Worm (Caenorhabditis elegans) whole organism, L1 larva: Measurements from ENCODE around the gene ZK84.1.
"Not testable (repeated sequence)": the region's sequence is repeated elsewhere in the genome, so short reads cannot be mapped to it uniquely, and the experiment has no call there.

ENCODE experiments used
- Y116A8C.19 ChIP-seq: sonication (generic microtip); optimal IDR thresholded peaks from 2 replicates; lab custom pipeline; 2016; ENCODE audit warnings: missing compliant biosample characterization, missing genetic modification characterization, borderline replicate concordance
- alr-1 ChIP-seq: fragments of 200-800 bp; sonication (Bioruptor generic); optimal IDR thresholded peaks from 2 replicates; lab custom pipeline; 2018; ENCODE audit warnings: borderline replicate concordance, mild to moderate bottlenecking, missing genetic modification characterization, missing compliant biosample characterization
- aly-2 ChIP-seq: fragments of 150-350 bp; optimal IDR thresholded peaks from 2 replicates; lab custom pipeline; 2014; ENCODE audit warnings: missing biosample characterization, missing genetic modification characterization
- blmp-1 ChIP-seq: fragments of 150-350 bp; optimal IDR thresholded peaks from 2 replicates; lab custom pipeline; 2014; ENCODE audit warnings: missing biosample characterization, missing genetic modification characterization
- ceh-8 ChIP-seq: fragments of 200-800 bp; sonication (Bioruptor generic); optimal IDR thresholded peaks from 2 replicates; lab custom pipeline; 2018; ENCODE audit warnings: mild to moderate bottlenecking, missing genetic modification characterization, moderate library complexity, missing compliant biosample characterization
- ceh-88 ChIP-seq: fragments of 200-800 bp; sonication (Bioruptor generic); IDR thresholded peaks from 2 replicates; pipeline ENCODE4 v1.3.6; 2022; ENCODE audit warnings: missing genetic modification characterization, missing compliant biosample characterization
- ces-1 ChIP-seq: fragments of 150-350 bp; optimal IDR thresholded peaks from 2 replicates; lab custom pipeline; 2014; ENCODE audit warnings: missing biosample characterization, missing genetic modification reagents, missing genetic modification characterization
- dsc-1 ChIP-seq: sonication (generic microtip); optimal IDR thresholded peaks from 2 replicates; lab custom pipeline; 2016; ENCODE audit warnings: mild to moderate bottlenecking, missing genetic modification characterization, missing compliant biosample characterization
- efl-1 ChIP-seq, 4 experiments: fragments of 150-350 bp; optimal IDR thresholded peaks in 3 of 4; peaks in 1 of 4; 1 replicate in 1 of 4; 2 replicates in 3 of 4; lab custom pipeline; 2014; ENCODE audit warnings: missing biosample characterization in 2 of 4, missing genetic modification characterization in 2 of 4, missing genetic modification reagents in 2 of 4
- efl-3 ChIP-seq: fragments of 200-800 bp; sonication (Bioruptor generic); optimal IDR thresholded peaks from 2 replicates; lab custom pipeline; 2018; ENCODE audit warnings: mild to moderate bottlenecking, missing genetic modification characterization, missing compliant biosample characterization
- elt-2 ChIP-seq: sonication (generic microtip); optimal IDR thresholded peaks from 2 replicates; lab custom pipeline; 2016; ENCODE audit warnings: missing genetic modification characterization, mild to moderate bottlenecking, inconsistent platforms, missing compliant biosample characterization, missing genetic modification reagents
- fkh-4 ChIP-seq: sonication (generic microtip); optimal IDR thresholded peaks from 2 replicates; lab custom pipeline; 2016; ENCODE audit warnings: missing compliant biosample characterization, missing genetic modification characterization, borderline replicate concordance
- fkh-8 ChIP-seq: sonication (generic microtip); optimal IDR thresholded peaks from 2 replicates; lab custom pipeline; 2016; ENCODE audit warnings: mild to moderate bottlenecking, missing genetic modification characterization, missing compliant biosample characterization
- grh-1 ChIP-seq: fragments of 200-800 bp; sonication (Bioruptor generic); IDR thresholded peaks from 2 replicates; pipeline ENCODE4 v1.3.6; 2022; ENCODE audit warnings: missing genetic modification reagents, missing genetic modification characterization, missing compliant biosample characterization
- hpl-2 ChIP-seq: fragments of 150-350 bp; optimal IDR thresholded peaks from 2 replicates; lab custom pipeline; 2014; ENCODE audit warnings: missing biosample characterization, missing genetic modification reagents, missing genetic modification characterization
- lin-39 ChIP-seq: fragments of 150-350 bp; optimal IDR thresholded peaks from 2 replicates; lab custom pipeline; 2014; ENCODE audit warnings: missing biosample characterization, missing genetic modification reagents, missing genetic modification characterization
- lir-3 ChIP-seq: sonication (generic microtip); optimal IDR thresholded peaks from 2 replicates; lab custom pipeline; 2016; ENCODE audit warnings: mild to moderate bottlenecking, missing genetic modification characterization, moderate library complexity, missing compliant biosample characterization; ENCODE audit not compliant: poor library complexity
- mef-2 ChIP-seq: fragments of 150-350 bp; optimal IDR thresholded peaks from 2 replicates; lab custom pipeline; 2014; ENCODE audit warnings: missing biosample characterization, missing genetic modification characterization
- mep-1 ChIP-seq: fragments of 150-350 bp; optimal IDR thresholded peaks from 2 replicates; lab custom pipeline; 2014; ENCODE audit warnings: missing biosample characterization, missing genetic modification characterization
- nhr-19 ChIP-seq: fragments of 200-800 bp; sonication (Bioruptor generic); conservative IDR thresholded peaks from 2 replicates; pipeline ENCODE4 v1.3.6; 2022; ENCODE audit warnings: missing genetic modification characterization, missing compliant biosample characterization
- nhr-20 ChIP-seq: sonication (generic microtip); optimal IDR thresholded peaks from 2 replicates; lab custom pipeline; 2016; ENCODE audit warnings: mild to moderate bottlenecking, missing genetic modification characterization, missing compliant biosample characterization
- nhr-28 ChIP-seq: fragments of 150-350 bp; optimal IDR thresholded peaks from 2 replicates; lab custom pipeline; 2014; ENCODE audit warnings: missing biosample characterization, missing genetic modification characterization
- nhr-71 ChIP-seq: sonication (generic microtip); optimal IDR thresholded peaks from 2 replicates; lab custom pipeline; 2016; ENCODE audit warnings: mild to moderate bottlenecking, missing genetic modification characterization, moderate library complexity, missing compliant biosample characterization
- nhr-77 ChIP-seq: fragments of 150-350 bp; optimal IDR thresholded peaks from 2 replicates; lab custom pipeline; 2014; ENCODE audit warnings: missing biosample characterization, missing genetic modification characterization
- nhr-85 ChIP-seq: sonication (generic microtip); peaks from one replicate; lab custom pipeline; 2016; ENCODE audit warnings: missing genetic modification characterization, inconsistent platforms, missing compliant biosample characterization
- nhr-90 ChIP-seq: sonication (generic microtip); optimal IDR thresholded peaks from 2 replicates; lab custom pipeline; 2016; ENCODE audit warnings: mild to moderate bottlenecking, missing genetic modification characterization, missing compliant biosample characterization; ENCODE audit not compliant: poor library complexity
- pag-3 ChIP-seq: sonication (generic microtip); optimal IDR thresholded peaks from 2 replicates; lab custom pipeline; 2017; ENCODE audit warnings: missing genetic modification characterization, mild to moderate bottlenecking, missing compliant biosample characterization, antibody characterized with exemption, borderline replicate concordance; ENCODE audit not compliant: insufficient read depth
- pax-3 ChIP-seq: fragments of 200-800 bp; sonication (Bioruptor generic); optimal IDR thresholded peaks from 2 replicates; lab custom pipeline; 2018; ENCODE audit warnings: mild to moderate bottlenecking, missing genetic modification characterization, moderate library complexity, missing compliant biosample characterization
- pqm-1 ChIP-seq: sonication (generic microtip); optimal IDR thresholded peaks from 3 replicates; lab custom pipeline; 2017; ENCODE audit warnings: missing biosample characterization, missing genetic modification characterization
- rnt-1 ChIP-seq: sonication (generic microtip); optimal IDR thresholded peaks from 2 replicates; lab custom pipeline; 2016; ENCODE audit warnings: mild to moderate bottlenecking, missing genetic modification characterization, moderate library complexity, missing compliant biosample characterization
- swsn-7 ChIP-seq: sonication (generic microtip); optimal IDR thresholded peaks from 2 replicates; lab custom pipeline; 2016; ENCODE audit warnings: missing genetic modification characterization, missing compliant biosample characterization
- tlp-1 ChIP-seq: fragments of 150-350 bp; optimal IDR thresholded peaks from 2 replicates; lab custom pipeline; 2014; ENCODE audit warnings: missing biosample characterization, missing genetic modification characterization
- unc-30 ChIP-seq: sonication (generic microtip); optimal IDR thresholded peaks from 2 replicates; lab custom pipeline; 2017; ENCODE audit warnings: missing biosample characterization, missing genetic modification characterization
- unc-86 ChIP-seq: sonication (generic microtip); optimal IDR thresholded peaks from 2 replicates; lab custom pipeline; 2016; ENCODE audit warnings: missing genetic modification characterization, missing compliant biosample characterization
- vab-15 ChIP-seq: sonication (generic microtip); optimal IDR thresholded peaks from 2 replicates; lab custom pipeline; 2017; ENCODE audit warnings: missing genotype, mild to moderate bottlenecking, missing genetic modification characterization, missing compliant biosample characterization
- xbp-1 ChIP-seq: sonication (generic microtip); optimal IDR thresholded peaks from 2 replicates; lab custom pipeline; 2016; ENCODE audit warnings: missing genetic modification characterization, missing compliant biosample characterization
- zip-4 ChIP-seq: fragments of 200-800 bp; sonication (Bioruptor generic); optimal IDR thresholded peaks from 2 replicates; lab custom pipeline; 2018; ENCODE audit warnings: mild to moderate bottlenecking, missing genetic modification characterization, moderate library complexity, missing compliant biosample characterization
- ztf-4 ChIP-seq: fragments of 150-350 bp; optimal IDR thresholded peaks from 2 replicates; lab custom pipeline; 2014; ENCODE audit warnings: missing biosample characterization, missing genetic modification characterization

Gene ZK84.1

DNA sequence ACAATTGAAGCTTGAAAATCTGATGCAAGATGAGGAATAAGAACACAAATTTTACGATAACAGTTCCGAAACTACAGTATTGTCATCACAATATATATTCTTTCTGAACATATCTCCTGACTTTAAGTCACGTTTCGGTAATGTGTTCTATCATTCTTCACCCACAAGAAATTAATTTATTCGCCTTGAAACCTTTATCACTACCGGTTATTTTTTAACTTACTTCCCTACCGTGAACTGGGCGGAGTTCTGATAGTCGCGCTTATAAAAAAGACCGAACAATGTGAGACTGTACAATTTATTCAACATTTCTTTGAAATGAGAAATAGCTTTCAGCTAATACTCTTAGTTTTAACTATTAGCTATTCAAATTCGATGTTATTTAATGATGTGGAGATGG is 9.9 kb upstream of the ZK84.1 start, which contains the start of gene ins-20:
Gene ins-20 (plus strand): TSS at position 301 of the 400 bp plus-strand sequence.
- no peak for TF ChIP-seq nhr-20 (tag; lab: Kevin White, UChicago)
- TF ChIP-seq ztf-4 = no peak
- no peak for TF ChIP-seq ces-1 (GFP tag; lab: Kevin White, UChicago)
- TF ChIP-seq nhr-28 (tag; lab: Kevin White, UChicago) = no peak
- no peak for TF ChIP-seq elt-2 (tag; lab: Kevin White, UChicago)
- TF ChIP-seq lir-3 (tag; lab: Kevin White, UChicago) = no peak
- no peak for TF ChIP-seq nhr-85 (tag; lab: Kevin White, UChicago)
- TF ChIP-seq swsn-7 (tag; lab: Kevin White, UChicago) = no peak
- no peak for TF ChIP-seq xbp-1
- TF ChIP-seq dsc-1 (tag; lab: Kevin White, UChicago) = no peak
- TF ChIP-seq pqm-1 = no peak
- TF ChIP-seq nhr-19 (GFP tag; lab: Robert Waterston, UW) = no peak
- no peak for TF ChIP-seq unc-30
- TF ChIP-seq aly-2 (tag; lab: Kevin White, UChicago) = no peak
- no peak for TF ChIP-seq lin-39 (tag; lab: Kevin White, UChicago)
- no peak for TF ChIP-seq nhr-77 (tag; lab: Kevin White, UChicago)

DNA sequence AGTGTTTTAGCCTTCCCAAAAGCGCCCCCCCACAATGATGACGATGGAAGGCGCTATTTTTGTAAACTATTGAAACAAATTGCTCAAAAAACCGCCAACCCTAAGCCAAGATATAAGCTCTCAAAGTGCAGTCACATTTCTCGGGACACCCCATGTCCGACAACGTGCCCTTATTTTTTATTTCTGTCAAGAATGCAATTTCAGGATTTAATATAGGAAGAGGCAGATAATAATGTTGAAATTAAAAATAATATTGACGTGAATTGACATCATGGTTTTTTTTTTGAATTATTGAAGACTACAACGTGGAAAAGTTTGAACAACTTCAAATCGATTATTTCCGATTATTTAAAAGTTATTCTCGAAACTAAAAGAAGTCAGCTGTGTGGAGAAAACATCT is 6.4 kb upstream of the ZK84.1 start, which contains the start of gene ZK84.2:
Gene ZK84.2 (plus strand): TSS at position 301 of the 400 bp plus-strand sequence.
- TF ChIP-seq unc-86; mep-1 (tag; lab: Kevin White, UChicago); tlp-1 (tag; lab: Kevin White, UChicago): not testable (repeated sequence)

DNA sequence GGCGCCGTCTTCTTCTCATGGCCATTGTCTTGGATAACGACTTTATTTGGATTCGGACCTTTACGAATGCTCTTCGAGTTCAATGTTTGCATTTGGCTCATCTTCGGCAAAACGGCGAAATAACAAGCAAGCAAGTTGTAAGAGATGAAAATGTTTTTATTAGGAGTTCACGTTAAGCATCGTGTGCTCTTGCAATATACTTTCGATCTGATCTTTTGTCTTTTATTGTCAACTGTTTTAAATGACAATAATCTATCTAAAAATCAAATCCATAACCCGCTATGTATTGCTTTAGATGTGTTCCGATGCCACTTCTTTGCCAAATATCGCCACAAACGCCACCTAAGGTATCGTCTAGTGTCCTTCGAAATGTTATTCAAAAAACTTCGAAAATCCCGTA is 4.0 kb upstream of the ZK84.1 start, which contains the start of gene ZK84.5:
Gene ZK84.5 (minus strand): TSS at position 101 of the 400 bp plus-strand sequence.
- TF ChIP-seq efl-1 (optimal IDR thresholded peaks at IDR 0.05; lab: Kevin White, UChicago) (no peak), efl-1 (GFP tag; optimal IDR thresholded peaks at IDR 0.05 in 1 of 2; lab: Kevin White, UChicago) (no peak), nhr-90 (tag; lab: Kevin White, UChicago) (no peak), lin-39 (tag; lab: Kevin White, UChicago) (no peak), ceh-88 (GFP tag; lab: Robert Waterston, UW) (no peak), fkh-4 (tag; lab: Kevin White, UChicago) (no peak), pax-3 (tag; lab: Kevin White, UChicago) (no peak), efl-3 (GFP tag; lab: Kevin White, UChicago) (no peak), alr-1 (tag; lab: Kevin White, UChicago) (no peak), pag-3 (tag; lab: Kevin White, UChicago) (no peak), grh-1 (GFP tag; lab: Robert Waterston, UW) (no peak), vab-15 (tag; lab: Kevin White, UChicago) (no peak), mep-1 (tag; lab: Kevin White, UChicago) (no peak), rnt-1 (tag; lab: Kevin White, UChicago) (no peak), blmp-1 (tag; lab: Kevin White, UChicago) (no peak), hpl-2 (GFP tag; lab: Kevin White, UChicago) (no peak), Y116A8C.19 (tag; lab: Kevin White, UChicago) (no peak), mef-2 (tag; lab: Kevin White, UChicago) (no peak), zip-4 (no peak), fkh-8 (tag; lab: Kevin White, UChicago) (no peak)

DNA sequence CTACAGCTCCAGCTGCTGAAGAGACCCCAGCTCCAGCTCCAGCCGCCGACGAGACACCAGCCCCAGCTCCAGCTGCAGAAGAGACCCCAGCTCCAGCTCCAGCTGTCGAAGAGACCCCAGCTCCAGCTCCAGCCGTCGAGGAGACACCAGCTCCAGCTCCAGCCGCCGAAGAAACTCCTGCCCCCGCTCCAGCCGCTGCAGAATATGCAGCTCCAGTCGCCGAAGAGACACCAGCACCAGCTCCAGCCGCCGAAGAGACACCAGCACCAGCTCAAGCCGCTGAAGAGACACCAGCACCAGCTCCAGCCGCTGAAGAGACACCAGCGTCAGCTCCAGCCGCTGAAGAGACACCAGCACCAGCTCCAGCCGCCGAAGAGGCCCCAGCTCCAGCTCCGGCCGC is 2.1 kb downstream of the ZK84.1 start:
- TF ChIP-seq nhr-71 = no peak
- TF ChIP-seq ceh-8 (GFP tag; lab: Kevin White, UChicago) = peak; percentile 30
